Fruit fly (Drosophila melanogaster) whole organism, embryonic: ENCODE data around the gene VhaM9.7-c.

ENCODE experiments used
- Atf6 ChIP-seq: fragments of 200-800 bp; sonication (Bioruptor generic); IDR thresholded peaks from 2 replicates; pipeline ENCODE4 v1.3.6; 2022; ENCODE audit warnings: missing biosample characterization, missing genetic modification characterization
- Bteb2 ChIP-seq: fragments of 200-800 bp; sonication (Bioruptor generic); optimal IDR thresholded peaks from 2 replicates; lab custom pipeline; 2016; ENCODE audit warnings: missing biosample characterization, missing genetic modification characterization
- CG1024 ChIP-seq: fragments of 200-800 bp; sonication (Bioruptor generic); IDR thresholded peaks from 2 replicates; pipeline ENCODE4 v1.3.6; 2022; ENCODE audit warnings: missing biosample characterization, missing genetic modification characterization
- CG10274 ChIP-seq: fragments of 200-800 bp; sonication (Bioruptor generic); optimal IDR thresholded peaks from 3 replicates; lab custom pipeline; 2017; ENCODE audit warnings: missing biosample characterization, mild to moderate bottlenecking, missing genetic modification characterization
- CG10321 ChIP-seq: fragments of 200-800 bp; sonication (Bioruptor generic); IDR thresholded peaks from 2 replicates; pipeline ENCODE4 v1.3.6; 2022; ENCODE audit warnings: missing biosample characterization, missing genetic modification characterization
- CG10543 ChIP-seq: fragments of 200-800 bp; sonication (Bioruptor generic); optimal IDR thresholded peaks from 3 replicates; lab custom pipeline; 2017; ENCODE audit warnings: missing biosample characterization, mild to moderate bottlenecking, missing genetic modification characterization, moderate library complexity
- CG12391 ChIP-seq: fragments of 200-800 bp; sonication (Bioruptor generic); optimal IDR thresholded peaks from 3 replicates; lab custom pipeline; 2018; ENCODE audit warnings: missing biosample characterization, mild to moderate bottlenecking, missing genetic modification characterization, moderate library complexity
- CG14710 ChIP-seq: fragments of 200-800 bp; sonication (Bioruptor generic); optimal IDR thresholded peaks from 3 replicates; lab custom pipeline; 2019; ENCODE audit warnings: missing biosample characterization, mild to moderate bottlenecking, missing genetic modification characterization, moderate library complexity
- CG14860 ChIP-seq: fragments of 200-800 bp; sonication (Bioruptor generic); IDR thresholded peaks from 3 replicates; pipeline ENCODE4 v1.3.6; 2022; ENCODE audit warnings: missing biosample characterization, missing genetic modification characterization; ENCODE audit not compliant: partially characterized antibody
- CG1647 ChIP-seq: fragments of 200-800 bp; sonication (Bioruptor generic); optimal IDR thresholded peaks from 3 replicates; lab custom pipeline; 2016; ENCODE audit warnings: missing biosample characterization, missing genetic modification characterization
- CG2889 ChIP-seq: fragments of 200-800 bp; sonication (Bioruptor generic); IDR thresholded peaks from 3 replicates; pipeline ENCODE4 v1.3.6; 2022; ENCODE audit warnings: missing biosample characterization, missing genetic modification characterization
- CG4617 ChIP-seq: fragments of 200-800 bp; sonication (Bioruptor generic); optimal IDR thresholded peaks from 3 replicates; lab custom pipeline; 2016; ENCODE audit warnings: missing biosample characterization, missing genetic modification characterization, borderline replicate concordance
- CG5180 ChIP-seq: fragments of 200-800 bp; sonication (Bioruptor generic); optimal IDR thresholded peaks from 3 replicates; lab custom pipeline; 2017; ENCODE audit warnings: missing biosample characterization, missing genetic modification characterization, mild to moderate bottlenecking, moderate library complexity, missing genetic modification reagents
- CG6689 ChIP-seq: fragments of 200-800 bp; sonication (Bioruptor generic); IDR thresholded peaks from 2 replicates; pipeline ENCODE4 v1.3.6; 2022; ENCODE audit warnings: missing biosample characterization, missing genetic modification characterization
- CHES-1-like ChIP-seq: fragments of 200-800 bp; sonication (Bioruptor generic); optimal IDR thresholded peaks from 2 replicates; lab custom pipeline; 2016; ENCODE audit warnings: missing biosample characterization, missing genetic modification characterization
- CTCF ChIP-seq: fragments of 200-800 bp; sonication (Bioruptor generic); optimal IDR thresholded peaks from 2 replicates; lab custom pipeline; 2017; ENCODE audit warnings: missing biosample characterization, mild to moderate bottlenecking, missing genetic modification characterization, moderate library complexity
- Drgx ChIP-seq: fragments of 200-800 bp; sonication (Bioruptor generic); IDR thresholded peaks from 2 replicates; pipeline ENCODE4 v1.3.6; 2022; ENCODE audit warnings: missing biosample characterization, missing genetic modification characterization
- E2f2 ChIP-seq: fragments of 200-800 bp; sonication (Bioruptor generic); IDR thresholded peaks from 2 replicates; pipeline ENCODE4 v1.3.6; 2022; ENCODE audit warnings: missing biosample characterization, missing genetic modification characterization
- HmgZ ChIP-seq: fragments of 200-800 bp; sonication (Bioruptor generic); optimal IDR thresholded peaks from 2 replicates; lab custom pipeline; 2018; ENCODE audit warnings: missing biosample characterization, mild to moderate bottlenecking, missing genetic modification characterization
- Hmr ChIP-seq: fragments of 200-800 bp; sonication (Bioruptor generic); optimal IDR thresholded peaks from 3 replicates; lab custom pipeline; 2017; ENCODE audit warnings: mild to moderate bottlenecking, missing biosample characterization, missing genetic modification reagents, missing genetic modification characterization
- Jarid2 ChIP-seq: fragments of 200-800 bp; sonication (Bioruptor generic); optimal IDR thresholded peaks from 3 replicates; lab custom pipeline; 2017; ENCODE audit warnings: mild to moderate bottlenecking, missing biosample characterization, missing genetic modification reagents, missing genetic modification characterization
- Lhr ChIP-seq: fragments of 200-800 bp; sonication (Bioruptor generic); optimal IDR thresholded peaks from 3 replicates; lab custom pipeline; 2017; ENCODE audit warnings: mild to moderate bottlenecking, missing biosample characterization, missing genetic modification reagents, missing genetic modification characterization
- Lpt ChIP-seq: fragments of >200 bp; optimal IDR thresholded peaks from 2 replicates; lab custom pipeline; 2018; ENCODE audit warnings: missing biosample characterization, missing genetic modification characterization
- MBD-R2 ChIP-seq: fragments of 200-800 bp; sonication (Bioruptor generic); IDR thresholded peaks from 2 replicates; pipeline ENCODE4 v1.3.6; 2022; ENCODE audit warnings: missing biosample characterization, missing genetic modification characterization
- Mrtf ChIP-seq: fragments of 200-800 bp; sonication (Bioruptor generic); IDR thresholded peaks from 3 replicates; pipeline ENCODE4 v1.3.6; 2022; ENCODE audit warnings: missing biosample characterization, missing genetic modification characterization
- Optix ChIP-seq: fragments of 200-800 bp; sonication (Bioruptor generic); IDR thresholded peaks from 3 replicates; pipeline ENCODE4 v1.3.6; 2022; ENCODE audit warnings: missing biosample characterization, missing genetic modification characterization
- Sox100B ChIP-seq: fragments of 200-800 bp; sonication (Bioruptor generic); optimal IDR thresholded peaks from 3 replicates; lab custom pipeline; 2018; ENCODE audit warnings: missing biosample characterization, mild to moderate bottlenecking, missing genetic modification characterization
- bbx ChIP-seq: fragments of 200-800 bp; sonication (Bioruptor generic); IDR thresholded peaks from 2 replicates; pipeline ENCODE4 v1.3.6; 2022; ENCODE audit warnings: missing biosample characterization, missing genetic modification characterization; ENCODE audit not compliant: partially characterized antibody
- bigmax ChIP-seq: fragments of 200-800 bp; sonication (Bioruptor generic); optimal IDR thresholded peaks from 2 replicates; lab custom pipeline; 2018; ENCODE audit warnings: missing biosample characterization, mild to moderate bottlenecking, missing genetic modification characterization
- bowl ChIP-seq: fragments of 200-800 bp; sonication (Bioruptor generic); IDR thresholded peaks from 2 replicates; pipeline ENCODE4 v1.3.6; 2022; ENCODE audit warnings: missing biosample characterization, missing genetic modification characterization
- exex ChIP-seq: fragments of 200-800 bp; sonication (Bioruptor generic); optimal IDR thresholded peaks from 4 replicates; lab custom pipeline; 2018; ENCODE audit warnings: missing biosample characterization, mild to moderate bottlenecking, missing genetic modification characterization, moderate library complexity
- gt ChIP-seq: fragments of 200-800 bp; sonication (Bioruptor generic); IDR thresholded peaks from 2 replicates; pipeline ENCODE4 v1.3.6; 2022; ENCODE audit warnings: missing biosample characterization, missing genetic modification characterization
- h ChIP-seq: fragments of >200 bp; optimal IDR thresholded peaks from 2 replicates; lab custom pipeline; 2017
- hkb ChIP-seq, 2 experiments: fragments of 200-800 bp in 1 of 2; fragments of >200 bp in 1 of 2; sonication (Bioruptor generic) in 1 of 2; IDR thresholded peaks in 1 of 2; optimal IDR thresholded peaks in 1 of 2; 2 replicates each; pipeline versions ENCODE4 v1.3.6 to Lab custom; 2017 to 2022; ENCODE audit warnings: missing biosample characterization in 1 of 2, missing genetic modification characterization in 1 of 2
- knrl ChIP-seq: fragments of 200-800 bp; sonication (Bioruptor generic); IDR thresholded peaks from 3 replicates; pipeline ENCODE4 v1.3.6; 2022; ENCODE audit warnings: missing biosample characterization, missing genetic modification characterization; ENCODE audit not compliant: partially characterized antibody
- lab ChIP-seq: fragments of 200-800 bp; sonication (Bioruptor generic); optimal IDR thresholded peaks from 3 replicates; lab custom pipeline; 2017; ENCODE audit warnings: missing biosample characterization, missing genetic modification characterization, mild to moderate bottlenecking, moderate library complexity, missing genetic modification reagents
- lbe ChIP-seq: fragments of 200-800 bp; sonication (Bioruptor generic); optimal IDR thresholded peaks from 2 replicates; lab custom pipeline; 2016; ENCODE audit warnings: missing biosample characterization, mild to moderate bottlenecking, missing genetic modification characterization
- lilli ChIP-seq: fragments of 200-800 bp; sonication (Bioruptor generic); optimal IDR thresholded peaks from 3 replicates; lab custom pipeline; 2016; ENCODE audit warnings: missing biosample characterization, missing genetic modification characterization
- nmo ChIP-seq: fragments of 200-800 bp; sonication (Bioruptor generic); optimal IDR thresholded peaks from 2 replicates; lab custom pipeline; 2018; ENCODE audit warnings: missing biosample characterization, mild to moderate bottlenecking, missing genetic modification characterization, moderate library complexity
- peb ChIP-seq: fragments of 200-800 bp; sonication (Bioruptor generic); IDR thresholded peaks from 2 replicates; pipeline ENCODE4 v1.3.6; 2022; ENCODE audit warnings: missing biosample characterization, missing genetic modification characterization
- rib ChIP-seq: fragments of 200-800 bp; sonication (Bioruptor generic); IDR thresholded peaks from 2 replicates; pipeline ENCODE4 v1.3.6; 2022; ENCODE audit warnings: missing biosample characterization, missing genetic modification characterization
- row ChIP-seq: fragments of 200-800 bp; sonication (Bioruptor generic); IDR thresholded peaks from 3 replicates; pipeline ENCODE4 v1.3.6; 2022; ENCODE audit warnings: missing biosample characterization, missing genetic modification characterization
- sd ChIP-seq: fragments of 200-800 bp; sonication (Bioruptor generic); optimal IDR thresholded peaks from 3 replicates; lab custom pipeline; 2018; ENCODE audit warnings: missing biosample characterization, mild to moderate bottlenecking, missing genetic modification characterization, moderate library complexity
- sima ChIP-seq: fragments of 200-800 bp; sonication (Bioruptor generic); optimal IDR thresholded peaks from 2 replicates; lab custom pipeline; 2016; ENCODE audit warnings: missing biosample characterization, missing genetic modification characterization
- so ChIP-seq: fragments of 200-800 bp; sonication (Bioruptor generic); IDR thresholded peaks from 3 replicates; pipeline ENCODE4 v1.3.6; 2022; ENCODE audit warnings: missing biosample characterization, missing genetic modification characterization
- tll ChIP-seq, 2 experiments: fragments of 200-800 bp in 1 of 2; fragments of >200 bp in 1 of 2; sonication (Bioruptor generic) in 1 of 2; optimal IDR thresholded peaks; 2 replicates each; lab custom pipeline; 2017 to 2019; ENCODE audit warnings: missing biosample characterization in 2 of 2, missing genetic modification characterization in 2 of 2, mild to moderate bottlenecking in 1 of 2, moderate library complexity in 1 of 2
- ttk ChIP-seq: fragments of 200-800 bp; sonication (Bioruptor generic); IDR thresholded peaks from 2 replicates; pipeline ENCODE4 v2.1.2; 2022; ENCODE audit warnings: missing biosample characterization, missing genetic modification characterization
- vnd ChIP-seq: fragments of 200-800 bp; sonication (Bioruptor generic); IDR thresholded peaks from 3 replicates; pipeline ENCODE4 v1.3.6; 2022; ENCODE audit warnings: missing biosample characterization, missing genetic modification characterization; ENCODE audit not compliant: partially characterized antibody
- yki ChIP-seq: fragments of >200 bp; optimal IDR thresholded peaks from 3 replicates; lab custom pipeline; 2018
- z ChIP-seq: fragments of 200-800 bp; sonication (Bioruptor generic); IDR thresholded peaks from 3 replicates; pipeline ENCODE4 v1.3.6; 2022; ENCODE audit warnings: missing biosample characterization, missing genetic modification characterization
- zen2 ChIP-seq: fragments of 200-800 bp; sonication (Bioruptor generic); IDR thresholded peaks from 3 replicates; pipeline ENCODE4 v1.3.6; 2022; ENCODE audit warnings: missing biosample characterization, missing genetic modification characterization; ENCODE audit not compliant: partially characterized antibody

Gene VhaM9.7-c

dm6 chr3L:4221226-4221770, 34.6 kb upstream of the VhaM9.7-c start (continued):
- TF ChIP-seq exex (tag; lab: Kevin White, UChicago) (peak; percentile 79), peb (no peak), row (peak; percentile 10; the same call in 1 of the 3 replicates), so (GFP tag; lab: Robert Waterston, UW) (0 out of 3 replicates have a peak, but pooled peaks have one; percentile 41), sima (no peak), Sox100B (GFP tag; lab: Kevin White, UChicago) (no peak), CG5180 (GFP tag; lab: Kevin White, UChicago) (peak; percentile 14), E2f2 (GFP tag; lab: Robert Waterston, UW) (0 out of 2 replicates have a peak, but pooled peaks have one; percentile 15), CHES-1-like (GFP tag; lab: Kevin White, UChicago) (no peak), CG14710 (tag; lab: Kevin White, UChicago) (no peak), CG4617 (GFP tag; lab: Kevin White, UChicago) (no peak), lbe (GFP tag; lab: Kevin White, UChicago) (no peak), Hmr (GFP tag; lab: Kevin White, UChicago) (peak; percentile 34), CG6689 (no peak), Lpt (no peak), lilli (GFP tag; lab: Kevin White, UChicago) (no peak), CTCF (no peak), tll (GFP tag; optimal IDR thresholded peaks at IDR 0.05; lab: Kevin White, UChicago) (no peak), lab (GFP tag; lab: Kevin White, UChicago) (peak; percentile 81), h (lab: Kevin White, UChicago) (no peak), z (GFP tag; lab: Robert Waterston, UW) (0 out of 3 replicates have a peak, but pooled peaks have one; percentile 28), zen2 (GFP tag; lab: Robert Waterston, UW) (no peak), vnd (GFP tag; lab: Robert Waterston, UW) (no peak), bowl (GFP tag; lab: Robert Waterston, UW) (no peak), sd (tag; lab: Kevin White, UChicago) (peak; percentile 99), CG10543 (GFP tag; lab: Kevin White, UChicago) (peak; percentile 97), Mrtf (no peak), nmo (GFP tag; lab: Kevin White, UChicago) (peak; percentile 10), CG2889 (GFP tag; lab: Robert Waterston, UW) (no peak), bigmax (GFP tag; lab: Kevin White, UChicago) (no peak), CG10274 (GFP tag; lab: Kevin White, UChicago) (no peak), CG1024 (GFP tag; lab: Robert Waterston, UW) (no peak), CG10321 (GFP tag; lab: Robert Waterston, UW) (0 out of 2 replicates have a peak, but pooled peaks have one; percentile 11), yki (no peak), gt (GFP tag; lab: Robert Waterston, UW) (no peak), HmgZ (peak; percentile 64), CG12391 (no peak), rib (GFP tag; lab: Robert Waterston, UW) (peak; percentile 49; the same call in 1 of the 2 replicates), hkb (optimal IDR thresholded peaks at IDR 0.05; lab: Kevin White, UChicago) (no peak), hkb (GFP tag; IDR thresholded peaks at IDR 0.05; lab: Robert Waterston, UW) (no peak), CG14860 (no peak), Atf6 (GFP tag; lab: Robert Waterston, UW) (no peak), Optix (GFP tag; lab: Robert Waterston, UW) (no peak), Bteb2 (GFP tag; lab: Kevin White, UChicago) (no peak), Lhr (GFP tag; lab: Kevin White, UChicago) (no peak), CG1647 (GFP tag; lab: Kevin White, UChicago) (no peak), bbx (GFP tag; lab: Robert Waterston, UW) (no peak), MBD-R2 (GFP tag; lab: Robert Waterston, UW) (no peak), knrl (no peak), ttk (GFP tag; lab: Robert Waterston, UW) (0 out of 2 replicates have a peak, but pooled peaks have one; percentile 26), Jarid2 (no peak), Drgx (GFP tag; lab: Robert Waterston, UW) (peak; percentile 38; the same call in 1 of the 2 replicates)
